Fruit fly (Drosophila melanogaster) whole organism, prepupa: Measurements from ENCODE around the gene Cep135.

Experiments
- CG4318 ChIP-seq: fragments of 200-800 bp; sonication (Bioruptor generic); optimal IDR thresholded peaks from 3 replicates; lab custom pipeline; 2017; ENCODE audit warnings: missing biosample characterization, mild to moderate bottlenecking, missing genetic modification characterization
- CG6276 ChIP-seq: fragments of 200-800 bp; sonication (Bioruptor generic); optimal IDR thresholded peaks from 2 replicates; lab custom pipeline; 2017; ENCODE audit warnings: missing biosample characterization, mild to moderate bottlenecking, missing genetic modification characterization
- CG7368 ChIP-seq: fragments of 200-800 bp; sonication (Bioruptor generic); optimal IDR thresholded peaks from 3 replicates; lab custom pipeline; 2016; ENCODE audit warnings: missing biosample characterization, missing genetic modification characterization
- Ets21C ChIP-seq: fragments of 200-800 bp; sonication (Bioruptor generic); optimal IDR thresholded peaks from 3 replicates; lab custom pipeline; 2016; ENCODE audit warnings: missing biosample characterization, missing genetic modification characterization
- Gug ChIP-seq: fragments of 200-800 bp; sonication (Bioruptor generic); IDR thresholded peaks from 2 replicates; pipeline ENCODE4 v1.3.6; 2022; ENCODE audit warnings: missing biosample characterization, missing genetic modification characterization
- Lpt ChIP-seq: fragments of 200-800 bp; sonication (Bioruptor generic); optimal IDR thresholded peaks from 3 replicates; lab custom pipeline; 2016; ENCODE audit warnings: missing biosample characterization, missing genetic modification characterization
- OdsH ChIP-seq: fragments of 200-800 bp; sonication (Bioruptor generic); optimal IDR thresholded peaks from 3 replicates; lab custom pipeline; 2016; ENCODE audit warnings: missing biosample characterization, missing genetic modification characterization
- eg ChIP-seq: fragments of 200-800 bp; sonication (Bioruptor generic); IDR thresholded peaks from 3 replicates; pipeline ENCODE4 v1.3.6; 2022; ENCODE audit warnings: missing biosample characterization, missing genetic modification characterization
- net ChIP-seq: fragments of 200-800 bp; sonication (Bioruptor generic); optimal IDR thresholded peaks from 3 replicates; lab custom pipeline; 2016; ENCODE audit warnings: missing biosample characterization, missing genetic modification characterization
- pdm3 ChIP-seq: fragments of 200-800 bp; sonication (Bioruptor generic); optimal IDR thresholded peaks from 3 replicates; lab custom pipeline; 2016; ENCODE audit warnings: missing biosample characterization, missing genetic modification characterization

dm6 chr3L:15093929-15094588, 22.5 kb upstream of the Cep135 start:
- TF ChIP-seq Ets21C (GFP tag; lab: Kevin White, UChicago) (peak; percentile 3), Gug (GFP tag; lab: Robert Waterston, UW) (no peak), OdsH (GFP tag; lab: Kevin White, UChicago) (peak; percentile 14), net (GFP tag; lab: Kevin White, UChicago) (no peak), CG4318 (GFP tag; lab: Kevin White, UChicago) (no peak), CG6276 (GFP tag; lab: Kevin White, UChicago) (no peak), pdm3 (GFP tag; lab: Kevin White, UChicago) (peak; percentile 35), CG7368 (no peak), Lpt (GFP tag; lab: Kevin White, UChicago) (no peak), eg (GFP tag; lab: Robert Waterston, UW) (peak; percentile 48; the same call in 1 of the 3 replicates)
